Worm (Caenorhabditis elegans): ENCODE results near the gene ZC239.22.

DNA sequence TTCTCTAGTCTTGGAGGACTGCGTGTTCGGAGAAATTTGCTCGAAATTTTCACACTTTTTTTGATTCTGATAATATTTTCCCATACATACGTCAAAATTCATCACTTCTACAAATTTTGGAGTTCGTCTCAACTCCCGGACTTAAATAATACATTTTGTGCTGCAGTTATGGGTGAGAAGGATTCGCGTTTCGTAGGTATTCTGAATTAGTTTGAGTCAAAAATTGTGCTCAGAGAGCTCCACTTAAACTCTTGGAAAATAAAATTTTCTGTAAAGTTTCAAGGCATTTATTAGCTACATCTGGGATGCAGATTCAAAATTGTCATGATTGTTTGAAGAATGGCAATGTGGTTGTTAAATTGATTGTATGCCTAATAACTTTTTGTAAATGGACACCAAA is 6.7 kb downstream of the ZC239.22 start, which contains the start of gene ZC239.4:
- no peak for TF ChIP-seq F13C5.2 (tag; optimal IDR thresholded peaks at IDR 0.05)
- no peak for TF ChIP-seq hmg-4 (GFP tag; optimal IDR thresholded peaks at IDR 0.05)
- no peak for TF ChIP-seq sea-1 (GFP tag; conservative IDR thresholded peaks at IDR 0.05)
- TF ChIP-seq B0310.2 (tag; optimal IDR thresholded peaks at IDR 0.05): no peak
- TF ChIP-seq scrt-1 (GFP tag; IDR thresholded peaks at IDR 0.05): no peak
- TF ChIP-seq flt-1 (GFP tag; IDR thresholded peaks at IDR 0.05): no peak
- no peak for TF ChIP-seq ceh-36 (tag; optimal IDR thresholded peaks at IDR 0.05)
- no peak for TF ChIP-seq ama-1 (optimal IDR thresholded peaks at IDR 0.05)
- TF ChIP-seq aly-1 (tag; optimal IDR thresholded peaks at IDR 0.05): no peak
